Fruit fly (Drosophila melanogaster) whole organism, embryonic: Measurements from ENCODE around the gene CG15418.
A peak's percentile ranks its signal among the peaks of the same experiment; 100 is the strongest.

Experiments used
- Ada2b ChIP-seq: fragments of 200-800 bp; sonication (Bioruptor generic); IDR thresholded peaks from 2 replicates; pipeline ENCODE4 v1.3.6; 2022; ENCODE audit warnings: missing biosample characterization, missing genetic modification characterization
- B-H1 ChIP-seq: fragments of 200-800 bp; sonication (Bioruptor generic); IDR thresholded peaks from 3 replicates; pipeline ENCODE4 v1.3.6; 2022; ENCODE audit warnings: missing biosample characterization, missing genetic modification characterization
- CG10267 ChIP-seq: fragments of 200-800 bp; sonication (Bioruptor generic); optimal IDR thresholded peaks from 2 replicates; lab custom pipeline; 2018; ENCODE audit warnings: missing biosample characterization, mild to moderate bottlenecking, missing genetic modification characterization, moderate library complexity
- CG10654 ChIP-seq: fragments of 200-800 bp; sonication (Bioruptor generic); optimal IDR thresholded peaks from 2 replicates; lab custom pipeline; 2016; ENCODE audit warnings: missing biosample characterization, missing genetic modification characterization
- CG11456 ChIP-seq: fragments of 200-800 bp; sonication (Bioruptor generic); IDR thresholded peaks from 3 replicates; pipeline ENCODE4 v1.3.6; 2022; ENCODE audit warnings: missing biosample characterization, missing genetic modification characterization
- CG12155 ChIP-seq: fragments of 200-800 bp; sonication (Bioruptor generic); optimal IDR thresholded peaks from 3 replicates; lab custom pipeline; 2016; ENCODE audit warnings: missing biosample characterization, missing genetic modification characterization
- CG15011 ChIP-seq: fragments of 200-800 bp; sonication (Bioruptor generic); optimal IDR thresholded peaks from 3 replicates; lab custom pipeline; 2018; ENCODE audit warnings: missing biosample characterization, mild to moderate bottlenecking, missing genetic modification characterization
- CG1529 ChIP-seq: fragments of 200-800 bp; sonication (Bioruptor generic); optimal IDR thresholded peaks from 3 replicates; lab custom pipeline; 2018; ENCODE audit warnings: missing biosample characterization, missing genetic modification characterization
- CG17328 ChIP-seq: fragments of 200-800 bp; sonication (Bioruptor generic); IDR thresholded peaks from 2 replicates; pipeline ENCODE4 v1.3.6; 2022; ENCODE audit warnings: missing biosample characterization, missing genetic modification characterization
- CG17359 ChIP-seq: fragments of 200-800 bp; sonication (Bioruptor generic); optimal IDR thresholded peaks from 3 replicates; lab custom pipeline; 2018; ENCODE audit warnings: missing biosample characterization, mild to moderate bottlenecking, missing genetic modification characterization, moderate library complexity
- CG30403 ChIP-seq: fragments of 200-800 bp; sonication (Bioruptor generic); optimal IDR thresholded peaks from 3 replicates; lab custom pipeline; 2016; ENCODE audit warnings: missing biosample characterization, missing genetic modification characterization
- CG32532 ChIP-seq: fragments of 200-800 bp; sonication (Bioruptor generic); IDR thresholded peaks from 2 replicates; pipeline ENCODE4 v1.3.6; 2022; ENCODE audit warnings: missing biosample characterization, missing genetic modification characterization
- CG4404 ChIP-seq: fragments of 200-800 bp; sonication (Bioruptor generic); IDR thresholded peaks from 2 replicates; pipeline ENCODE4 v1.3.6; 2022; ENCODE audit warnings: missing biosample characterization, missing genetic modification characterization
- CG4730 ChIP-seq: fragments of 200-800 bp; sonication (Bioruptor generic); IDR thresholded peaks from 2 replicates; pipeline ENCODE4 v1.3.6; 2022; ENCODE audit warnings: missing biosample characterization, missing genetic modification characterization
- CG4820 ChIP-seq: fragments of 200-800 bp; sonication (Bioruptor generic); optimal IDR thresholded peaks from 3 replicates; lab custom pipeline; 2016; ENCODE audit warnings: missing biosample characterization, missing genetic modification characterization
- CG7786 ChIP-seq: fragments of 200-800 bp; sonication (Bioruptor generic); optimal IDR thresholded peaks from 2 replicates; lab custom pipeline; 2016; ENCODE audit warnings: missing biosample characterization, missing genetic modification characterization
- CG7839 ChIP-seq: fragments of 200-800 bp; sonication (Bioruptor generic); optimal IDR thresholded peaks from 3 replicates; lab custom pipeline; 2018; ENCODE audit warnings: missing biosample characterization, mild to moderate bottlenecking, missing genetic modification characterization, moderate library complexity
- CG7987 ChIP-seq: fragments of 200-800 bp; sonication (Bioruptor generic); optimal IDR thresholded peaks from 2 replicates; lab custom pipeline; 2018; ENCODE audit warnings: missing biosample characterization, mild to moderate bottlenecking, missing genetic modification characterization, moderate library complexity
- CG8944 ChIP-seq: fragments of 200-800 bp; sonication (Bioruptor generic); optimal IDR thresholded peaks from 3 replicates; lab custom pipeline; 2016; ENCODE audit warnings: missing biosample characterization, missing genetic modification characterization
- CoRest ChIP-seq: fragments of 200-800 bp; sonication (Bioruptor generic); optimal IDR thresholded peaks from 3 replicates; lab custom pipeline; 2018; ENCODE audit warnings: missing biosample characterization, mild to moderate bottlenecking, missing genetic modification characterization, moderate library complexity
- D ChIP-seq, 2 experiments: fragments of 200-800 bp in 1 of 2; fragments of >200 bp in 1 of 2; sonication (Bioruptor generic) in 1 of 2; optimal IDR thresholded peaks; 2 replicates in 1 of 2; 3 replicates in 1 of 2; lab custom pipeline; 2017; ENCODE audit warnings: mild to moderate bottlenecking in 1 of 2, missing biosample characterization in 1 of 2, missing genetic modification characterization in 1 of 2, missing genetic modification reagents in 1 of 2
- D19A ChIP-seq: fragments of 200-800 bp; optimal IDR thresholded peaks from 3 replicates; lab custom pipeline; 2019; ENCODE audit warnings: missing biosample characterization, mild to moderate bottlenecking, missing genetic modification characterization, moderate library complexity
- Dip3 ChIP-seq: fragments of 200-800 bp; sonication (Bioruptor generic); optimal IDR thresholded peaks from 3 replicates; lab custom pipeline; 2016; ENCODE audit warnings: missing biosample characterization, missing genetic modification characterization
- HmgD ChIP-seq: fragments of 200-800 bp; sonication (Bioruptor generic); optimal IDR thresholded peaks from 3 replicates; lab custom pipeline; 2016; ENCODE audit warnings: missing biosample characterization, missing genetic modification characterization
- Hsf ChIP-seq: fragments of 200-800 bp; sonication (Bioruptor generic); optimal IDR thresholded peaks from 3 replicates; lab custom pipeline; 2016; ENCODE audit warnings: missing biosample characterization, missing genetic modification characterization
- MBD-R2 ChIP-seq: fragments of 200-800 bp; sonication (Bioruptor generic); IDR thresholded peaks from 2 replicates; pipeline ENCODE4 v1.3.6; 2022; ENCODE audit warnings: missing biosample characterization, missing genetic modification characterization
- NC2β ChIP-seq: fragments of 200-800 bp; sonication (Bioruptor generic); optimal IDR thresholded peaks from 2 replicates; lab custom pipeline; 2016; ENCODE audit warnings: missing biosample characterization, missing genetic modification characterization
- NfI ChIP-seq: fragments of 200-800 bp; sonication (Bioruptor generic); optimal IDR thresholded peaks from 3 replicates; lab custom pipeline; 2018; ENCODE audit warnings: missing biosample characterization, mild to moderate bottlenecking, missing genetic modification characterization, moderate library complexity
- Oli ChIP-seq: fragments of 200-800 bp; sonication (Bioruptor generic); optimal IDR thresholded peaks from 2 replicates; lab custom pipeline; 2018; ENCODE audit warnings: missing biosample characterization, mild to moderate bottlenecking, missing genetic modification characterization, moderate library complexity
- Rfx ChIP-seq: fragments of 200-800 bp; sonication (Bioruptor generic); IDR thresholded peaks from 2 replicates; pipeline ENCODE4 v1.3.6; 2022; ENCODE audit warnings: missing biosample characterization, missing genetic modification characterization
- ac ChIP-seq: fragments of 200-800 bp; sonication (Bioruptor generic); optimal IDR thresholded peaks from 3 replicates; lab custom pipeline; 2017; ENCODE audit warnings: missing biosample characterization, mild to moderate bottlenecking, missing genetic modification characterization
- cg ChIP-seq: fragments of 200-800 bp; sonication (Bioruptor generic); optimal IDR thresholded peaks from 3 replicates; lab custom pipeline; 2019; ENCODE audit warnings: missing biosample characterization, mild to moderate bottlenecking, missing genetic modification characterization, moderate library complexity
- chif ChIP-seq, 2 experiments: fragments of 200-800 bp; sonication (Bioruptor generic); optimal IDR thresholded peaks; 3 replicates each; lab custom pipeline; 2016; ENCODE audit warnings: missing biosample characterization in 2 of 2, missing genetic modification characterization in 2 of 2
- chn ChIP-seq: fragments of 200-800 bp; sonication (Bioruptor generic); optimal IDR thresholded peaks from 2 replicates; lab custom pipeline; 2016; ENCODE audit warnings: missing biosample characterization, missing genetic modification characterization
- dm ChIP-seq: fragments of 200-800 bp; sonication (Bioruptor generic); optimal IDR thresholded peaks from 3 replicates; lab custom pipeline; 2016; ENCODE audit warnings: missing biosample characterization, missing genetic modification characterization
- dysf ChIP-seq: fragments of 200-800 bp; sonication (Bioruptor generic); IDR thresholded peaks from 3 replicates; pipeline ENCODE4 v1.3.6; 2022; ENCODE audit warnings: missing biosample characterization, missing genetic modification characterization
- ewg ChIP-seq: fragments of 200-800 bp; sonication (Bioruptor generic); optimal IDR thresholded peaks from 3 replicates; lab custom pipeline; 2017; ENCODE audit warnings: mild to moderate bottlenecking, missing biosample characterization, missing genetic modification reagents, missing genetic modification characterization
- fd96Cb ChIP-seq: fragments of 200-800 bp; sonication (Bioruptor generic); optimal IDR thresholded peaks from 2 replicates; lab custom pipeline; 2018; ENCODE audit warnings: missing biosample characterization, mild to moderate bottlenecking, missing genetic modification characterization, moderate library complexity
- hth ChIP-seq: fragments of >200 bp; optimal IDR thresholded peaks from 2 replicates; lab custom pipeline; 2017; ENCODE audit warnings: inconsistent platforms
- lola ChIP-seq, 3 experiments: fragments of >200 bp in 2 of 3; fragments of 200-800 bp in 1 of 3; sonication (Bioruptor generic) in 1 of 3; optimal IDR thresholded peaks; 2 replicates each; lab custom pipeline; 2017 to 2019; ENCODE audit warnings: missing biosample characterization in 3 of 3, missing genetic modification characterization in 3 of 3, mild to moderate bottlenecking in 1 of 3, moderate library complexity in 1 of 3
- mam ChIP-seq: fragments of 200-800 bp; sonication (Bioruptor generic); optimal IDR thresholded peaks from 3 replicates; lab custom pipeline; 2016; ENCODE audit warnings: missing biosample characterization, missing genetic modification characterization
- prd ChIP-seq, 3 experiments: fragments of >200 bp in 2 of 3; fragments of 200-800 bp in 1 of 3; sonication (Bioruptor generic) in 1 of 3; optimal IDR thresholded peaks in 2 of 3; IDR thresholded peaks in 1 of 3; 2 replicates in 2 of 3; 3 replicates in 1 of 3; pipeline versions ENCODE4 v1.3.6 to Lab custom; 2017 to 2022; ENCODE audit warnings: missing biosample characterization in 1 of 3, missing genetic modification characterization in 1 of 3
- pros ChIP-seq: fragments of 200-800 bp; sonication (Bioruptor generic); optimal IDR thresholded peaks from 3 replicates; lab custom pipeline; 2019; ENCODE audit warnings: missing biosample characterization, mild to moderate bottlenecking, missing genetic modification characterization, moderate library complexity
- ro ChIP-seq: fragments of 200-800 bp; sonication (Bioruptor generic); IDR thresholded peaks from 2 replicates; pipeline ENCODE4 v1.3.6; 2022; ENCODE audit warnings: missing biosample characterization, missing genetic modification characterization
- slp2 ChIP-seq: fragments of 200-800 bp; sonication (Bioruptor generic); optimal IDR thresholded peaks from 2 replicates; lab custom pipeline; 2016; ENCODE audit warnings: missing biosample characterization, missing genetic modification characterization
- trh ChIP-seq: fragments of 200-800 bp; sonication (Bioruptor generic); optimal IDR thresholded peaks from 2 replicates; lab custom pipeline; 2016; ENCODE audit warnings: missing biosample characterization, missing genetic modification characterization
- unpg ChIP-seq: fragments of 200-800 bp; sonication (Bioruptor generic); optimal IDR thresholded peaks from 3 replicates; lab custom pipeline; 2018; ENCODE audit warnings: missing biosample characterization, mild to moderate bottlenecking, missing genetic modification characterization, moderate library complexity
- vvl ChIP-seq: fragments of 200-800 bp; sonication (Bioruptor generic); IDR thresholded peaks from 2 replicates; pipeline ENCODE4 v1.3.6; 2022; ENCODE audit warnings: missing biosample characterization, missing genetic modification characterization
- wek ChIP-seq: fragments of 200-800 bp; sonication (Bioruptor generic); optimal IDR thresholded peaks from 3 replicates; lab custom pipeline; 2018; ENCODE audit warnings: missing biosample characterization, mild to moderate bottlenecking, missing genetic modification characterization, moderate library complexity
- zen ChIP-seq: fragments of 200-800 bp; sonication (Bioruptor generic); optimal IDR thresholded peaks from 3 replicates; lab custom pipeline; 2018; ENCODE audit warnings: missing biosample characterization, mild to moderate bottlenecking, missing genetic modification characterization, moderate library complexity

CG15418 gene

dm6 chr2L:3598485-3598884, 23.0 kb downstream of the CG15418 start:
- TF ChIP-seq CG12155 (no peak), unpg (GFP tag; lab: Kevin White, UChicago) (peak; percentile 40), CG17359 (tag; lab: Kevin White, UChicago) (peak; percentile 64), ewg (GFP tag; lab: Kevin White, UChicago) (peak; percentile 22), chif (GFP tag; optimal IDR thresholded peaks at IDR 0.05; lab: Kevin White, UChicago) (peak; percentile 47 to 60), CG1529 (GFP tag; lab: Kevin White, UChicago) (peak; percentile 11), CG4730 (GFP tag; lab: Robert Waterston, UW) (0 out of 2 replicates have a peak, but pooled peaks have one; percentile 38), CG8944 (GFP tag; lab: Kevin White, UChicago) (peak; percentile 40), CG17328 (GFP tag; lab: Robert Waterston, UW) (peak; percentile 68), HmgD (GFP tag; lab: Kevin White, UChicago) (no peak), hth (lab: Kevin White, UChicago) (no peak), CG4404 (0 out of 2 replicates have a peak, but pooled peaks have one; percentile 11), dysf (GFP tag; lab: Robert Waterston, UW) (peak; percentile 63; the same call in 2 of the 3 replicates), trh (GFP tag; lab: Kevin White, UChicago) (no peak), Rfx (GFP tag; lab: Robert Waterston, UW) (peak; percentile 27; the same call in 1 of the 2 replicates), mam (GFP tag; lab: Kevin White, UChicago) (peak; percentile 23), Oli (peak; percentile 39), ac (GFP tag; lab: Kevin White, UChicago) (no peak), NC2β (GFP tag; lab: Kevin White, UChicago) (peak; percentile 42), vvl (GFP tag; lab: Robert Waterston, UW) (peak; percentile 59), CG11456 (GFP tag; lab: Robert Waterston, UW) (peak; percentile 70; the same call in 2 of the 3 replicates), dm (GFP tag; lab: Kevin White, UChicago) (no peak), CG7987 (GFP tag; lab: Kevin White, UChicago) (no peak), pros (GFP tag; lab: Kevin White, UChicago) (no peak), CG15011 (no peak), CG30403 (GFP tag; lab: Kevin White, UChicago) (peak; percentile 30), CG7839 (tag; lab: Kevin White, UChicago) (peak; percentile 46), zen (tag; lab: Kevin White, UChicago) (peak; percentile 40), CoRest (tag; lab: Kevin White, UChicago) (peak; percentile 19), CG10267 (tag; lab: Kevin White, UChicago) (peak; percentile 32), chn (GFP tag; lab: Kevin White, UChicago) (peak; percentile 19), CG4820 (peak; percentile 44), ro (GFP tag; lab: Robert Waterston, UW) (peak; percentile 38; the same call in 1 of the 2 replicates), CG10654 (GFP tag; lab: Kevin White, UChicago) (peak; percentile 5), prd (optimal IDR thresholded peaks at IDR 0.05; lab: Kevin White, UChicago) (no peak), prd (GFP tag; IDR thresholded peaks at IDR 0.05; lab: Robert Waterston, UW) (peak; percentile 77), B-H1 (GFP tag; lab: Robert Waterston, UW) (0 out of 3 replicates have a peak, but pooled peaks have one; percentile 16), D19A (peak; percentile 38), CG32532 (GFP tag; lab: Robert Waterston, UW) (0 out of 2 replicates have a peak, but pooled peaks have one; percentile 31), Hsf (GFP tag; lab: Kevin White, UChicago) (peak; percentile 36), D (optimal IDR thresholded peaks at IDR 0.05; lab: Kevin White, UChicago) (no peak), D (GFP tag; optimal IDR thresholded peaks at IDR 0.05; lab: Kevin White, UChicago) (peak; percentile 38), Dip3 (no peak), slp2 (GFP tag; lab: Kevin White, UChicago) (peak; percentile 54), MBD-R2 (GFP tag; lab: Robert Waterston, UW) (no peak), Ada2b (peak; percentile 41; the same call in 1 of the 2 replicates), lola (GFP tag; optimal IDR thresholded peaks at IDR 0.05; lab: Kevin White, UChicago) (peak in 1 of 3 experiments; percentile 49), cg (GFP tag; lab: Kevin White, UChicago) (no peak), wek (GFP tag; lab: Kevin White, UChicago) (no peak), CG7786 (GFP tag; lab: Kevin White, UChicago) (peak; percentile 27), fd96Cb (peak; percentile 56), NfI (peak; percentile 23)
